Worm (Caenorhabditis elegans) whole organism, early embryonic: ENCODE measurements around the gene srab-17.

Experiments
- B0310.2 ChIP-seq: sonication (generic microtip); optimal IDR thresholded peaks from 2 replicates; lab custom pipeline; 2016; ENCODE audit warnings: mild to moderate bottlenecking, missing genetic modification characterization, missing compliant biosample characterization
- aly-1 ChIP-seq: sonication (generic microtip); optimal IDR thresholded peaks from 2 replicates; lab custom pipeline; 2016; ENCODE audit warnings: missing genetic modification characterization, missing compliant biosample characterization
- ama-1 ChIP-seq: fragments of 150-350 bp; optimal IDR thresholded peaks from 2 replicates; lab custom pipeline; 2014
- ceh-13 ChIP-seq: fragments of 200-800 bp; sonication (Bioruptor generic); optimal IDR thresholded peaks from 2 replicates; lab custom pipeline; 2018; ENCODE audit warnings: mild to moderate bottlenecking, missing genetic modification characterization, missing compliant biosample characterization
- ceh-36 ChIP-seq: sonication (generic microtip); optimal IDR thresholded peaks from 2 replicates; lab custom pipeline; 2016; ENCODE audit warnings: missing genetic modification characterization, inconsistent platforms, missing compliant biosample characterization
- ets-7 ChIP-seq: sonication (generic microtip); optimal IDR thresholded peaks from 2 replicates; lab custom pipeline; 2016; ENCODE audit warnings: missing genotype, missing genetic modification characterization, missing compliant biosample characterization
- flt-1 ChIP-seq: fragments of 200-800 bp; sonication (Bioruptor generic); IDR thresholded peaks from 2 replicates; pipeline ENCODE4 v1.3.6; 2022; ENCODE audit warnings: missing genetic modification characterization, missing compliant biosample characterization
- hmg-4 ChIP-seq: fragments of 200-800 bp; sonication (Bioruptor generic); optimal IDR thresholded peaks from 2 replicates; lab custom pipeline; 2018; ENCODE audit warnings: mild to moderate bottlenecking, missing genetic modification characterization, missing compliant biosample characterization
- hnd-1 ChIP-seq: sonication (generic microtip); optimal IDR thresholded peaks from 2 replicates; lab custom pipeline; 2016; ENCODE audit warnings: missing genetic modification characterization, missing compliant biosample characterization
- sea-1 ChIP-seq: fragments of 200-800 bp; sonication (Bioruptor generic); conservative IDR thresholded peaks from 2 replicates; pipeline ENCODE4 v1.3.6; 2022; ENCODE audit warnings: missing genetic modification characterization, missing compliant biosample characterization
- tbx-11 ChIP-seq: fragments of 200-800 bp; sonication (Bioruptor generic); IDR thresholded peaks from 2 replicates; pipeline ENCODE4 v1.3.6; 2022; ENCODE audit warnings: missing genetic modification characterization, missing compliant biosample characterization
- tbx-37 ChIP-seq: fragments of 200-800 bp; sonication (Bioruptor generic); conservative IDR thresholded peaks from 2 replicates; pipeline ENCODE4 v1.3.6; 2022; ENCODE audit warnings: missing genetic modification reagents, missing genetic modification characterization, missing compliant biosample characterization
- tra-4 ChIP-seq: sonication (generic microtip); optimal IDR thresholded peaks from 2 replicates; lab custom pipeline; 2017; ENCODE audit warnings: missing genetic modification characterization, missing compliant biosample characterization

- TF ChIP-seq ama-1 (lab: Kevin White, UChicago): no peak
- no peak for TF ChIP-seq hnd-1 (tag; lab: Kevin White, UChicago)
- no peak for TF ChIP-seq aly-1 (tag; lab: Kevin White, UChicago)
- no peak for TF ChIP-seq ets-7 (tag; lab: Kevin White, UChicago)
- no peak for TF ChIP-seq flt-1 (GFP tag; lab: Robert Waterston, UW)
- no peak for TF ChIP-seq B0310.2 (tag; lab: Kevin White, UChicago)
- no peak for TF ChIP-seq tbx-37
- TF ChIP-seq sea-1 (GFP tag; lab: Robert Waterston, UW): no peak
- no peak for TF ChIP-seq ceh-13
- TF ChIP-seq ceh-36 (tag; lab: Kevin White, UChicago): no peak
- no peak for TF ChIP-seq hmg-4
- no peak for TF ChIP-seq tra-4 (tag; lab: Kevin White, UChicago)
- no peak for TF ChIP-seq tbx-11 (GFP tag; lab: Robert Waterston, UW)
Observed at ce11 chrV:9909624-9910023, 41.4 kb upstream of the srab-17 start.
